Fruit fly (Drosophila melanogaster): ENCODE data around the gene Ugt302C1.

dm6 chr3R:11199227-11199835, 42.4 kb downstream of the Ugt302C1 start:
- TF ChIP-seq Dfd (GFP tag; optimal IDR thresholded peaks at IDR 0.05) = no peak
- TF ChIP-seq Jra (GFP tag; optimal IDR thresholded peaks at IDR 0.05) = no peak
- no peak for TF ChIP-seq dsf (GFP tag; optimal IDR thresholded peaks at IDR 0.05; ENCODE audit: borderline replicate concordance)
- no peak for TF ChIP-seq psq (GFP tag; optimal IDR thresholded peaks at IDR 0.05)
- TF ChIP-seq br (GFP tag; optimal IDR thresholded peaks at IDR 0.05) = no peak
- TF ChIP-seq pan (optimal IDR thresholded peaks at IDR 0.05) = no peak
- no peak for TF ChIP-seq OdsH (GFP tag; optimal IDR thresholded peaks at IDR 0.05)
- TF ChIP-seq foxo (GFP tag; optimal IDR thresholded peaks at IDR 0.05) = no peak
- TF ChIP-seq sage (GFP tag; optimal IDR thresholded peaks at IDR 0.05) = no peak
- TF ChIP-seq dmrt93B (GFP tag; optimal IDR thresholded peaks at IDR 0.05) = no peak
